Worm (Caenorhabditis elegans): ENCODE measurements around the gene pax-2.

ce11 chrIV:4216099-4216894, 12.1 kb upstream of the pax-2 start:
- TF ChIP-seq him-1 (tag; optimal IDR thresholded peaks at IDR 0.05) (no peak), dao-5 (tag; optimal IDR thresholded peaks at IDR 0.05) (no peak), W03F9.2 (tag; optimal IDR thresholded peaks at IDR 0.05) (no peak)

Measured in whole organism, L4/young adult.